Worm (Caenorhabditis elegans) whole organism, mixed stage, embryonic: ENCODE measurements around the gene acl-6.

ENCODE experiments used
- ceh-43 ChIP-seq: fragments of 200-800 bp; sonication (Bioruptor generic); optimal IDR thresholded peaks from 2 replicates; lab custom pipeline; 2018; ENCODE audit warnings: mild to moderate bottlenecking, missing genetic modification characterization, moderate library complexity, missing compliant biosample characterization
- cnd-1 ChIP-seq: fragments of 200-800 bp; sonication (Bioruptor generic); optimal IDR thresholded peaks from 2 replicates; lab custom pipeline; 2018; ENCODE audit warnings: mild to moderate bottlenecking, missing genetic modification characterization, missing compliant biosample characterization
- elt-3 ChIP-seq: fragments of 150-350 bp; optimal IDR thresholded peaks from 2 replicates; lab custom pipeline; 2014; ENCODE audit warnings: missing biosample characterization, missing genetic modification characterization
- lin-13 ChIP-seq: fragments of 150-350 bp; optimal IDR thresholded peaks from 2 replicates; lab custom pipeline; 2014; ENCODE audit warnings: missing biosample characterization, missing genetic modification characterization
- lsy-2 ChIP-seq: fragments of 150-350 bp; optimal IDR thresholded peaks from 2 replicates; lab custom pipeline; 2014; ENCODE audit warnings: missing biosample characterization, missing genetic modification characterization
- mab-5 ChIP-seq: fragments of 150-350 bp; optimal IDR thresholded peaks from 2 replicates; lab custom pipeline; 2014; ENCODE audit warnings: missing biosample characterization, missing genetic modification characterization
- mls-2 ChIP-seq: sonication (generic microtip); optimal IDR thresholded peaks from 2 replicates; lab custom pipeline; 2016; ENCODE audit warnings: mild to moderate bottlenecking, missing genetic modification characterization, moderate library complexity, missing compliant biosample characterization
- nhr-12 ChIP-seq: fragments of 150-350 bp; optimal IDR thresholded peaks from 2 replicates; lab custom pipeline; 2014; ENCODE audit warnings: missing biosample characterization, missing genetic modification characterization
- nhr-237 ChIP-seq: fragments of 150-350 bp; optimal IDR thresholded peaks from 2 replicates; lab custom pipeline; 2014; ENCODE audit warnings: missing biosample characterization, missing genetic modification characterization
- nhr-28 ChIP-seq: fragments of 150-350 bp; optimal IDR thresholded peaks from 2 replicates; lab custom pipeline; 2014; ENCODE audit warnings: missing biosample characterization, missing genetic modification characterization
- pha-4 ChIP-seq: fragments of 150-350 bp; optimal IDR thresholded peaks from 2 replicates; lab custom pipeline; 2018; ENCODE audit warnings: missing biosample characterization, missing genetic modification reagents, missing genetic modification characterization
- tbx-8 ChIP-seq: fragments of 200-800 bp; sonication (Bioruptor generic); optimal IDR thresholded peaks from 2 replicates; lab custom pipeline; 2018; ENCODE audit warnings: mild to moderate bottlenecking, missing genetic modification characterization, moderate library complexity, missing compliant biosample characterization
- ztf-11 ChIP-seq: fragments of 150-350 bp; optimal IDR thresholded peaks from 2 replicates; lab custom pipeline; 2014; ENCODE audit warnings: missing biosample characterization, missing genetic modification characterization

DNA sequence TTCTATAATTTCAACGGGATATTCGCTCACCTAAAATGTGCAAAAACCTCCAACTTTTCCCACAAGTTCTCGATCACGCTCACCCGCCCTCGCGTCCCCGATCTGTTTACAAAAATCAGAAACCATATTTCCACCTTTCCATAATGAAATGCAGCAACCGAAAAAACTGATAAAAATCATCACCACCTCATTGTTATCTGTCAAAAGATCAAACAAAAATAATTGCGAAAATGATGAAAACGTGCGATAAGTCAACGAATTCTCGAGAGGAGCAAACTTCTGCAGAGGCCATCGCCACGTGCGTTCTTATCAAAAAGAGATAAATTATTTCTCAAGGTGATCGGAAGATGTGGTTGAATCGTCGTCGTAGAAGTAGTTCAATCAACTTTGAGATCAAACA lies 8.2 kb upstream of the acl-6 start:
- TF ChIP-seq lsy-2 (tag; lab: Kevin White, UChicago) (no peak), mls-2 (tag; lab: Kevin White, UChicago) (no peak), nhr-12 (tag; lab: Kevin White, UChicago) (no peak), ztf-11 (tag; lab: Kevin White, UChicago) (no peak), nhr-28 (tag; lab: Kevin White, UChicago) (no peak), elt-3 (tag; lab: Kevin White, UChicago) (no peak), mab-5 (tag; lab: Kevin White, UChicago) (no peak), ceh-43 (GFP tag; lab: Kevin White, UChicago) (no peak), lin-13 (tag; lab: Kevin White, UChicago) (no peak), cnd-1 (tag; lab: Kevin White, UChicago) (no peak), pha-4 (tag; lab: Kevin White, UChicago) (no peak), nhr-237 (tag; lab: Kevin White, UChicago) (no peak), tbx-8 (GFP tag; lab: Kevin White, UChicago) (no peak)
